Worm (Caenorhabditis elegans): ENCODE data around the gene tasp-1.

tasp-1 gene

DNA sequence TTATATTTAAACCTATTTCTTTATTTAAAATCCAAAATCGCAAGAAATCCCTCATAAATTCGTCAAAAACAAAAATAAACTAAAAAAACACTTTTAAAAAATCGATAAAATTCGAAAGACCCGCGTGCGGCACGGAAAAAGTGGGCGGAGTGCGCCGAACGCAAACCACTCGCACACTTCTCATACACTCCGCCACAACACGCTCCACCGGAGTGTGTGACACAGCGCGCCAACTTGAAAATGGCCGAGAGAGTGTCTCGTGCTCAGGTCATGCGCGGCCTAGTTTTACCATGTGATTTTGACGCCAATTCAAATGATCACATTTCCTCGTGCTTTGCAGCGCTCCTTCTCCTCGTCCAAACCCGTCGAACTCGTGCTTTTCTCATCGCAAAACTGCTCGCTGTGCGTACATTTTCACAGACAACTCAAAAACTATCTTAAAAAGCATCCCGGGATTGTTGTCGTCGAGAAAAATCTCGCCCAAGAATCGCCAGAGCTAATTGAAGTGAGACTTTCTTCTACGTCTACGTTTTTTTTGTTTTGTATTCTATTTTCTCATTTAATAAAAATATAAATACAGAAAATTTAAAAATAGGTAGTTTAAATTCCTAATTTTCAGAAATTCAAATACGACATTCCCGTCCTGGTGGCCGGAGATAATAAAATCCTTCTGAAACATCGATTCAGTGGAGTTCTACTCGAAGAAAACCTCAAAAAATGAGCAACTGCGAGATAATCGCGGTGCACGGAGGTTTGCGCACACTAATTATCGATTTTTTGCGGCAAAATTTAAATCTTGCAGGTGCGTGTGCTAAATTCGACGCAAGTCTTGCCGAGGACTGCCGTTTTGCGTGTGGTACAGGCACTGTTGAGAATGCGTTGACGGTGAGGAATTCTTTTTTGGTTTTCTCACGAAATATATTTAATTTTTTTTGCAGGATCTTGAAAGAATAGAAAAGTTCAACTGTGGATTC lies at the start of gene tasp-1:
Gene tasp-1, plus strand, starts transcription at position 258 of the 974 bp plus-strand sequence.
- TF ChIP-seq dox-1 (GFP tag; IDR thresholded peaks at IDR 0.05) (peak; percentile 100), F57C9.4 (tag; optimal IDR thresholded peaks at IDR 0.05) (peak; percentile 98), rcor-1 (GFP tag; IDR thresholded peaks at IDR 0.05) (peak; percentile 99), madf-3 (GFP tag; IDR thresholded peaks at IDR 0.05) (peak; percentile 99), egl-18 (GFP tag; IDR thresholded peaks at IDR 0.05) (peak; percentile 100), nhr-90 (tag; optimal IDR thresholded peaks at IDR 0.05) (peak; percentile 99), lsy-27 (tag; optimal IDR thresholded peaks at IDR 0.05; ENCODE audit: borderline replicate concordance, insufficient read depth) (peak; percentile 68), fkh-3 (tag; optimal IDR thresholded peaks at IDR 0.05) (peak; percentile 67), lin-40 (tag; optimal IDR thresholded peaks at IDR 0.05) (peak; percentile 99), xnd-1 (tag; optimal IDR thresholded peaks at IDR 0.05) (peak; percentile 77), sptf-2 (GFP tag; optimal IDR thresholded peaks at IDR 0.05) (peak; percentile 99), sea-2 (GFP tag; IDR thresholded peaks at IDR 0.05) (peak; percentile 100), snpc-3.4 (tag; optimal IDR thresholded peaks at IDR 0.05) (peak; percentile 95), Y56A3A.18 (GFP tag; IDR thresholded peaks at IDR 0.05) (peak; percentile 98), gei-17 (GFP tag; optimal IDR thresholded peaks at IDR 0.05) (peak; percentile 95), nhr-80 (tag; optimal IDR thresholded peaks at IDR 0.05) (peak; percentile 100), ztf-3 (GFP tag; optimal IDR thresholded peaks at IDR 0.05) (peak; percentile 99), atf-7 (tag; optimal IDR thresholded peaks at IDR 0.05) (peak; percentile 100), ceh-40 (GFP tag; IDR thresholded peaks at IDR 0.05) (peak; percentile 94), Y67H2A.10 (GFP tag; conservative IDR thresholded peaks at IDR 0.05) (peak; percentile 100), ztf-28 (GFP tag; IDR thresholded peaks at IDR 0.05) (peak; percentile 100), nfya-2 (GFP tag; IDR thresholded peaks at IDR 0.05) (peak; percentile 96), nhr-179 (tag; optimal IDR thresholded peaks at IDR 0.05) (peak; percentile 38), zfh-2 (GFP tag; conservative IDR thresholded peaks at IDR 0.05) (peak; percentile 100), let-607 (tag; optimal IDR thresholded peaks at IDR 0.05) (peak; percentile 96 to 97), efl-1 (GFP tag; optimal IDR thresholded peaks at IDR 0.05) (peak; percentile 99), ama-1 (optimal IDR thresholded peaks at IDR 0.05) (no peak), ama-1 (GFP tag; optimal IDR thresholded peaks at IDR 0.05) (peak; percentile 61 to 86), ZK185.1 (tag; optimal IDR thresholded peaks at IDR 0.05; ENCODE audit: poor library complexity, severe bottlenecking) (peak; percentile 99), F49E8.2 (tag; optimal IDR thresholded peaks at IDR 0.05; ENCODE audit: insufficient read depth) (peak; percentile 98), tbx-9 (tag; optimal IDR thresholded peaks at IDR 0.05; ENCODE audit: borderline replicate concordance) (peak; percentile 89), nhr-120 (GFP tag; IDR thresholded peaks at IDR 0.05) (peak; percentile 97), madf-8 (GFP tag; conservative IDR thresholded peaks at IDR 0.05) (peak; percentile 93), C06A6.2 (GFP tag; conservative IDR thresholded peaks at IDR 0.05) (peak; percentile 100), Y53G8AR.9 (GFP tag; conservative IDR thresholded peaks at IDR 0.05) (peak; percentile 100), pha-4 (tag; optimal IDR thresholded peaks at IDR 0.05) (peak; percentile 99), attf-3 (GFP tag; conservative IDR thresholded peaks at IDR 0.05) (peak; percentile 89), F55B11.4 (tag; optimal IDR thresholded peaks at IDR 0.05; ENCODE audit: borderline replicate concordance, insufficient read depth) (no peak), aptf-3 (GFP tag; IDR thresholded peaks at IDR 0.05) (peak; percentile 92; the same call in 1 of the 2 replicates), T26A5.8 (tag; optimal IDR thresholded peaks at IDR 0.05) (peak; percentile 90), Y79H2A.3 (GFP tag; conservative IDR thresholded peaks at IDR 0.05) (peak; percentile 100), ceh-91 (GFP tag; IDR thresholded peaks at IDR 0.05) (peak; percentile 99), snpc-1.3 (tag; optimal IDR thresholded peaks at IDR 0.05; ENCODE audit: insufficient read depth) (peak; percentile 96), mes-4 (tag; optimal IDR thresholded peaks at IDR 0.05) (peak; percentile 17), Y95B8A.8 (GFP tag; IDR thresholded peaks at IDR 0.05) (peak; percentile 100), akir-1 (GFP tag; optimal IDR thresholded peaks at IDR 0.05) (peak; percentile 96)

Data from whole organism, young adult.